Worm (Caenorhabditis elegans) whole organism, L1 larva: ENCODE measurements around the gene bus-2.

Experiments
- C04F5.9 ChIP-seq: sonication (generic microtip); optimal IDR thresholded peaks from 2 replicates; lab custom pipeline; 2016; ENCODE audit warnings: missing genetic modification characterization, missing compliant biosample characterization
- C16A3.4 ChIP-seq: fragments of 150-350 bp; optimal IDR thresholded peaks from 2 replicates; lab custom pipeline; 2014; ENCODE audit warnings: missing biosample characterization, missing genetic modification characterization
- F16B12.6 ChIP-seq: fragments of 150-350 bp; optimal IDR thresholded peaks from 2 replicates; lab custom pipeline; 2014; ENCODE audit warnings: missing biosample characterization, missing genetic modification characterization
- aha-1 ChIP-seq: fragments of 150-350 bp; optimal IDR thresholded peaks from 2 replicates; lab custom pipeline; 2014; ENCODE audit warnings: missing biosample characterization, missing genetic modification characterization
- blmp-1 ChIP-seq: fragments of 150-350 bp; optimal IDR thresholded peaks from 2 replicates; lab custom pipeline; 2014; ENCODE audit warnings: missing biosample characterization, missing genetic modification characterization
- ceh-8 ChIP-seq: fragments of 200-800 bp; sonication (Bioruptor generic); optimal IDR thresholded peaks from 2 replicates; lab custom pipeline; 2018; ENCODE audit warnings: mild to moderate bottlenecking, missing genetic modification characterization, moderate library complexity, missing compliant biosample characterization
- ceh-82 ChIP-seq, 3 experiments: fragments of 150-350 bp in 1 of 3; sonication (generic microtip) in 2 of 3; optimal IDR thresholded peaks; 2 replicates each; lab custom pipeline; 2014 to 2017; ENCODE audit warnings: missing biosample characterization in 3 of 3, missing genetic modification characterization in 3 of 3
- ceh-90 ChIP-seq: sonication (generic microtip); optimal IDR thresholded peaks from 2 replicates; lab custom pipeline; 2016; ENCODE audit warnings: missing genetic modification characterization, missing compliant biosample characterization
- dpl-1 ChIP-seq, 3 experiments: fragments of 150-350 bp in 2 of 3; sonication (generic microtip) in 1 of 3; optimal IDR thresholded peaks; 2 replicates each; lab custom pipeline; 2014 to 2017; ENCODE audit warnings: missing biosample characterization in 3 of 3, missing genetic modification characterization in 3 of 3, missing genetic modification reagents in 3 of 3
- dsc-1 ChIP-seq: sonication (generic microtip); optimal IDR thresholded peaks from 2 replicates; lab custom pipeline; 2016; ENCODE audit warnings: mild to moderate bottlenecking, missing genetic modification characterization, missing compliant biosample characterization
- egl-13 ChIP-seq: sonication (generic microtip); optimal IDR thresholded peaks from 2 replicates; lab custom pipeline; 2016; ENCODE audit warnings: missing genotype, missing genetic modification reagents, missing genetic modification characterization, missing compliant biosample characterization
- elt-2 ChIP-seq: sonication (generic microtip); optimal IDR thresholded peaks from 2 replicates; lab custom pipeline; 2016; ENCODE audit warnings: missing genetic modification characterization, mild to moderate bottlenecking, inconsistent platforms, missing compliant biosample characterization, missing genetic modification reagents
- ets-5 ChIP-seq: fragments of 200-800 bp; sonication (Bioruptor generic); IDR thresholded peaks from 2 replicates; pipeline ENCODE4 v1.3.6; 2022; ENCODE audit warnings: missing genetic modification characterization, missing compliant biosample characterization
- fkh-8 ChIP-seq: sonication (generic microtip); optimal IDR thresholded peaks from 2 replicates; lab custom pipeline; 2016; ENCODE audit warnings: mild to moderate bottlenecking, missing genetic modification characterization, missing compliant biosample characterization
- fos-1 ChIP-seq: fragments of 150-350 bp; optimal IDR thresholded peaks from 2 replicates; lab custom pipeline; 2014; ENCODE audit warnings: missing biosample characterization, missing genetic modification characterization
- grh-1 ChIP-seq: fragments of 200-800 bp; sonication (Bioruptor generic); IDR thresholded peaks from 2 replicates; pipeline ENCODE4 v1.3.6; 2022; ENCODE audit warnings: missing genetic modification reagents, missing genetic modification characterization, missing compliant biosample characterization
- hlh-4 ChIP-seq: sonication (generic microtip); optimal IDR thresholded peaks from 2 replicates; lab custom pipeline; 2016; ENCODE audit warnings: mild to moderate bottlenecking, missing genetic modification characterization, missing compliant biosample characterization
- hpl-2 ChIP-seq: fragments of 150-350 bp; optimal IDR thresholded peaks from 2 replicates; lab custom pipeline; 2014; ENCODE audit warnings: missing biosample characterization, missing genetic modification reagents, missing genetic modification characterization
- irx-1 ChIP-seq: sonication (generic microtip); optimal IDR thresholded peaks from 2 replicates; lab custom pipeline; 2016; ENCODE audit warnings: missing genetic modification characterization, missing compliant biosample characterization
- isw-1 ChIP-seq: fragments of 200-800 bp; sonication (Bioruptor generic); IDR thresholded peaks from 2 replicates; pipeline ENCODE4 v1.3.6; 2022; ENCODE audit warnings: missing genetic modification characterization, missing compliant biosample characterization
- jun-1 ChIP-seq: fragments of 150-350 bp; optimal IDR thresholded peaks from 2 replicates; lab custom pipeline; 2014; ENCODE audit warnings: missing biosample characterization, missing genetic modification reagents, missing genetic modification characterization
- lin-14 ChIP-seq: fragments of 200-800 bp; sonication (Bioruptor generic); optimal IDR thresholded peaks from 2 replicates; lab custom pipeline; 2018; ENCODE audit warnings: mild to moderate bottlenecking, missing genetic modification characterization, moderate library complexity, missing compliant biosample characterization
- lin-35 ChIP-seq, 2 experiments: fragments of 150-350 bp; optimal IDR thresholded peaks; 2 replicates each; lab custom pipeline; 2014; ENCODE audit warnings: missing biosample characterization in 2 of 2, missing genetic modification characterization in 2 of 2, missing genetic modification reagents in 2 of 2
- lin-39 ChIP-seq: fragments of 150-350 bp; optimal IDR thresholded peaks from 2 replicates; lab custom pipeline; 2014; ENCODE audit warnings: missing biosample characterization, missing genetic modification reagents, missing genetic modification characterization
- lsy-2 ChIP-seq, 2 experiments: fragments of 150-350 bp; optimal IDR thresholded peaks; 2 replicates each; lab custom pipeline; 2014; ENCODE audit warnings: missing biosample characterization in 2 of 2, missing genetic modification characterization in 2 of 2
- mef-2 ChIP-seq: fragments of 150-350 bp; optimal IDR thresholded peaks from 2 replicates; lab custom pipeline; 2014; ENCODE audit warnings: missing biosample characterization, missing genetic modification characterization
- mep-1 ChIP-seq: fragments of 150-350 bp; optimal IDR thresholded peaks from 2 replicates; lab custom pipeline; 2014; ENCODE audit warnings: missing biosample characterization, missing genetic modification characterization
- nhr-19 ChIP-seq: fragments of 200-800 bp; sonication (Bioruptor generic); conservative IDR thresholded peaks from 2 replicates; pipeline ENCODE4 v1.3.6; 2022; ENCODE audit warnings: missing genetic modification characterization, missing compliant biosample characterization
- nhr-20 ChIP-seq: sonication (generic microtip); optimal IDR thresholded peaks from 2 replicates; lab custom pipeline; 2016; ENCODE audit warnings: mild to moderate bottlenecking, missing genetic modification characterization, missing compliant biosample characterization
- nhr-237 ChIP-seq: fragments of 150-350 bp; optimal IDR thresholded peaks from 2 replicates; lab custom pipeline; 2014; ENCODE audit warnings: missing biosample characterization, missing genetic modification characterization
- nhr-47 ChIP-seq: sonication (generic microtip); optimal IDR thresholded peaks from 2 replicates; lab custom pipeline; 2016; ENCODE audit warnings: mild to moderate bottlenecking, missing genetic modification characterization, moderate library complexity, missing compliant biosample characterization
- nhr-76 ChIP-seq: sonication (generic microtip); optimal IDR thresholded peaks from 2 replicates; lab custom pipeline; 2017; ENCODE audit warnings: missing biosample characterization, missing genetic modification characterization
- nhr-84 ChIP-seq: sonication (generic microtip); optimal IDR thresholded peaks from 2 replicates; lab custom pipeline; 2017; ENCODE audit warnings: missing biosample characterization, missing genetic modification characterization
- nhr-85 ChIP-seq: sonication (generic microtip); peaks from one replicate; lab custom pipeline; 2016; ENCODE audit warnings: missing genetic modification characterization, inconsistent platforms, missing compliant biosample characterization
- nhr-90 ChIP-seq: sonication (generic microtip); optimal IDR thresholded peaks from 2 replicates; lab custom pipeline; 2016; ENCODE audit warnings: mild to moderate bottlenecking, missing genetic modification characterization, missing compliant biosample characterization; ENCODE audit not compliant: poor library complexity
- pag-3 ChIP-seq: sonication (generic microtip); optimal IDR thresholded peaks from 2 replicates; lab custom pipeline; 2017; ENCODE audit warnings: missing genetic modification characterization, mild to moderate bottlenecking, missing compliant biosample characterization, antibody characterized with exemption, borderline replicate concordance; ENCODE audit not compliant: insufficient read depth
- pqm-1 ChIP-seq: sonication (generic microtip); optimal IDR thresholded peaks from 3 replicates; lab custom pipeline; 2017; ENCODE audit warnings: missing biosample characterization, missing genetic modification characterization
- skn-1 ChIP-seq: fragments of 150-350 bp; optimal IDR thresholded peaks from 2 replicates; lab custom pipeline; 2014; ENCODE audit warnings: missing biosample characterization, missing genetic modification characterization
- snpc-4 ChIP-seq: fragments of 150-350 bp; optimal IDR thresholded peaks from 2 replicates; lab custom pipeline; 2014; ENCODE audit warnings: missing biosample characterization, missing genetic modification characterization
- sptf-1 ChIP-seq: fragments of 150-350 bp; optimal IDR thresholded peaks from 2 replicates; lab custom pipeline; 2014; ENCODE audit warnings: missing biosample characterization, missing genetic modification characterization
- swsn-7 ChIP-seq: sonication (generic microtip); optimal IDR thresholded peaks from 2 replicates; lab custom pipeline; 2016; ENCODE audit warnings: missing genetic modification characterization, missing compliant biosample characterization
- tbx-2 ChIP-seq: sonication (generic microtip); optimal IDR thresholded peaks from 2 replicates; lab custom pipeline; 2016; ENCODE audit warnings: missing genetic modification characterization, missing compliant biosample characterization
- unc-30 ChIP-seq: sonication (generic microtip); optimal IDR thresholded peaks from 2 replicates; lab custom pipeline; 2017; ENCODE audit warnings: missing biosample characterization, missing genetic modification characterization
- unc-62 ChIP-seq: fragments of 150-350 bp; optimal IDR thresholded peaks from 2 replicates; lab custom pipeline; 2014; ENCODE audit warnings: missing biosample characterization, missing genetic modification reagents, missing genetic modification characterization
- unc-86 ChIP-seq: sonication (generic microtip); optimal IDR thresholded peaks from 2 replicates; lab custom pipeline; 2016; ENCODE audit warnings: missing genetic modification characterization, missing compliant biosample characterization
- unc-98 ChIP-seq: fragments of 200-800 bp; sonication (Bioruptor generic); IDR thresholded peaks from 2 replicates; pipeline ENCODE4 v1.3.6; 2022; ENCODE audit warnings: missing genetic modification characterization, missing compliant biosample characterization
- xbp-1 ChIP-seq: sonication (generic microtip); optimal IDR thresholded peaks from 2 replicates; lab custom pipeline; 2016; ENCODE audit warnings: missing genetic modification characterization, missing compliant biosample characterization
- ztf-11 ChIP-seq, 2 experiments: sonication (generic microtip); optimal IDR thresholded peaks; 2 replicates each; lab custom pipeline; 2016 to 2017; ENCODE audit warnings: missing genetic modification characterization in 2 of 2, missing biosample characterization in 1 of 2, missing compliant biosample characterization in 1 of 2

bus-2 gene

ce11 chrIV:1711029-1711489 lies 11.4 kb downstream of the bus-2 start, which contains the start of gene rpi-2 (continued):
- TF ChIP-seq jun-1 (no peak), ceh-82 (tag; optimal IDR thresholded peaks at IDR 0.05; lab: Kevin White, UChicago) (peak in 1 of 3 experiments; percentile 21), ceh-90 (tag; lab: Kevin White, UChicago) (no peak), irx-1 (no peak), dsc-1 (tag; lab: Kevin White, UChicago) (no peak), unc-86 (tag; lab: Kevin White, UChicago) (peak; percentile 26), swsn-7 (peak; percentile 29), nhr-85 (peak; percentile 67), tbx-2 (tag; lab: Kevin White, UChicago) (peak; percentile 8), unc-98 (GFP tag; lab: Robert Waterston, UW) (no peak), lsy-2 (tag; optimal IDR thresholded peaks at IDR 0.05; lab: Kevin White, UChicago) (peak in 1 of 2 experiments; percentile 5), nhr-84 (tag; lab: Kevin White, UChicago) (no peak), egl-13 (tag; lab: Kevin White, UChicago) (no peak), C16A3.4 (tag; lab: Kevin White, UChicago) (no peak), unc-30 (no peak), fkh-8 (tag; lab: Kevin White, UChicago) (peak; percentile 79), elt-2 (tag; lab: Kevin White, UChicago) (no peak), nhr-237 (no peak), mep-1 (tag; lab: Kevin White, UChicago) (no peak), xbp-1 (tag; lab: Kevin White, UChicago) (no peak), ets-5 (GFP tag; lab: Robert Waterston, UW) (no peak), grh-1 (peak; percentile 47), nhr-20 (tag; lab: Kevin White, UChicago) (peak; percentile 43), C04F5.9 (tag; lab: Kevin White, UChicago) (no peak), hpl-2 (GFP tag; lab: Kevin White, UChicago) (no peak), nhr-90 (tag; lab: Kevin White, UChicago) (no peak), mef-2 (tag; lab: Kevin White, UChicago) (no peak), lin-39 (tag; lab: Kevin White, UChicago) (no peak), skn-1 (tag; lab: Kevin White, UChicago) (no peak), nhr-47 (tag; lab: Kevin White, UChicago) (peak; percentile 38), ztf-11 (tag; optimal IDR thresholded peaks at IDR 0.05; lab: Kevin White, UChicago) (no peak), snpc-4 (tag; lab: Kevin White, UChicago) (no peak), F16B12.6 (no peak), ceh-8 (GFP tag; lab: Kevin White, UChicago) (no peak), hlh-4 (tag; lab: Kevin White, UChicago) (no peak), nhr-76 (tag; lab: Kevin White, UChicago) (no peak), sptf-1 (no peak), dpl-1 (GFP tag; optimal IDR thresholded peaks at IDR 0.05; lab: Kevin White, UChicago) (no peak), isw-1 (GFP tag; lab: Robert Waterston, UW) (no peak), fos-1 (peak; percentile 0), blmp-1 (tag; lab: Kevin White, UChicago) (no peak), lin-14 (GFP tag; lab: Kevin White, UChicago) (peak; percentile 17), pqm-1 (tag; lab: Kevin White, UChicago) (no peak), lin-35 (GFP tag; optimal IDR thresholded peaks at IDR 0.05; lab: Kevin White, UChicago) (no peak), pag-3 (tag; lab: Kevin White, UChicago) (no peak), nhr-19 (GFP tag; lab: Robert Waterston, UW) (0 out of 2 replicates have a peak, but pooled peaks have one; percentile 14), unc-62 (no peak), aha-1 (tag; lab: Kevin White, UChicago) (no peak)
